Fruit fly (Drosophila melanogaster) whole organism, larva: ENCODE data around the gene CCAP-R.

Experiments
- noc ChIP-seq: fragments of 200-800 bp; sonication (Bioruptor generic); optimal IDR thresholded peaks from 3 replicates; lab custom pipeline; 2019; ENCODE audit warnings: missing biosample characterization, mild to moderate bottlenecking, missing genetic modification characterization, moderate library complexity

CCAP-R gene

DNA sequence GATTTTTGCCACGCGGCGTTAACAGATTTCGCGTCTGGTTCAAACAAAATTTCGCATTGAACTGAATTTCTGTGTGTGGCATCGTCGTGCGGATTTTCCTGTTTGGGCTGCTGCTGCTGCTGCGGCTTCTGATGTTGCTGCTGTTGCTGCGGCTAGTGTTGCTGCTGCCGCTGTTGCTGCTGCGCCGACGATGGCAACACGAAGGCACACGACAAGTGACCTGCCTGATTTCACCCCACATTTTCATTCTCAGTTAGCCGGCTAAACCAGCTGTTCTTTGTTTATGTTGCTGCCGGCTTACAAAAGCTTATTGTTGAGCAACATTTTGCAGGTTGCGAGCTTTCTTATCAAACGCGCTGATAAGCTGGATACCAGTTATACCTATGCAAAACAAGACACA lies at the start of gene CCAP-R:
CCAP-R (minus strand) TSS at position 179 of the 400 bp plus-strand sequence.
- no peak for TF ChIP-seq noc (tag; lab: Kevin White, UChicago)

DNA sequence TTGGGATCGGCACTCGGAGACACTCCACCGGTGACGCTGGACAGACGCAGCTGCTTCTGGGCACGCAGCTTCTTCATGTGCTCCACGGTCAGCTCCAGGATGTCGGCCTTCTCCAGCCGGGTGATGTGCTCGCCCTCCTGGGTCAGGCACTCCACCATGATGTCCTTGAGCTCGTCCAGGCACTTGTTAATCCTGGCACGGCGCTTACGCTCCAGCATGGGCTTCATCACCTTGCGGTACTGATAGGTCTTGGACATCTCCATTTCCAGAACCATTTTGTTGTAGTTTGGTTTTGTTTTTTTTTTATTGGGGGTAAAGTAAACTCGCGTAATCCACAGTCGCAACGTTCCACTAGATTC lies 49.5 kb upstream of the CCAP-R start:
- no peak for TF ChIP-seq noc (tag; lab: Kevin White, UChicago)

DNA sequence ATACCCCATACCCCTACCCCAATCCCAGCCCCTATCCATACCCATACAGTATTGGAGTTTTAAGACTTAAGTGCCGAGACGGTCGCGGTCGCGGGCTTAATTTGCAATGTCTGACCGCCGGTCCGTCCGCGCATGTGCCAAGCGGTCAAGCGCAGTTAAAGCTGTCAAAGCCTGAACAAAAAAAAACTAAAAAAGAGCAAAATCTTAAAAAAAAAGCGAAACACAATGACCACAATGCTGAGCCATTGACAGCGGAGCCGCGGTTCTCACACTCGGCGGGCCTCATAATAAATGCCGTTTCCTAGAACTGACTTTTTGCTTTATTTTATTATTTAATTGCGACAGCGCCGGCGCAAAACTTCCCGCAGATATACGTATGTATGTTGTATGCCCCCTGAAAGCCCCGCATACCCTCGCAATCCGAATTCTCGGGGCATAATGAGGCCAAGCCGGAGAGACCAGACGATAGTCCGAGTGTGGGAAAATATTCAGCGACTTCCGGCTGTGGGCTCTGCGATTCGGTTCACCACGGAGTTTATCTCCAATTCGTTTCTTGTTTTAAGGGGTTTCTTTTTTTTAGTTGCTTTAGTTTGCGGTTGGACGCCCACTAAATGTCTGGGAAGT lies 48.4 kb upstream of the CCAP-R start:
- TF ChIP-seq noc (tag; lab: Kevin White, UChicago), result peak; percentile 16

DNA sequence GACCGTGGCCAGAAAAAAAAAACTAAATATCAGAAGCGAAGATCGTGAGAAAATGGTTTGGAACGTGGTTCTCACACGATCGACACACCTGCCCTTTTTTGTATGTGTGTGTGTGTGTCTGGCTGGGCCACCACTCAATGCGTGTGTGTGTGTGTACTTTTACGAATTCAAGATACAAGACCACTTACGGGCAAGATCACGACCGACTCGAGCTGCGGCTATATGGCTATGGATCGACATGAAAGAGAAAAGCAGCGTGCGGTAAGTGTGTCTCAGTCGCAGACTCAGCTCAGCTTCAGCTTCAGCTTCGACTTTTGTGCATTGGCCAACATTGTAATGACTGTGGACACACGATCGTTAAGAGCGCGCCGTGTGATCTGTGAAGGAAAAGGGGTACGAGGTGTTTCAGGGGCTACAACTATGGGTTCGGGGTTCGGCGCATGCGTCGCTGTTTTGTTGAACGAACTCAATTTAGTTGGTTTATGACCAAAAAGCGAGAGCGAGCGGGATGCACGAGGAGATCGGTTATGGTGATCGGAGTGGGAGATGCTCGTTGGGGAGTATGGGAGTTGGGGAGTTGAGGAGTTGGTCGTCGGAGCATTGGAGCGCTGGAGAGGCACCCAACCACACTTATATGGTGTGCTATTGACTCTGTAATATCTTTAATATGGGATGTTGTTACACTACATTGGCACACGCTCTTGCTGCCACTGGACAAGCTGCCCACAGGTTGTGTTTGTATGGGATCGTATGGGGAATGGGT lies 46.7 kb upstream of the CCAP-R start:
- TF ChIP-seq noc (tag; lab: Kevin White, UChicago), result no peak

DNA sequence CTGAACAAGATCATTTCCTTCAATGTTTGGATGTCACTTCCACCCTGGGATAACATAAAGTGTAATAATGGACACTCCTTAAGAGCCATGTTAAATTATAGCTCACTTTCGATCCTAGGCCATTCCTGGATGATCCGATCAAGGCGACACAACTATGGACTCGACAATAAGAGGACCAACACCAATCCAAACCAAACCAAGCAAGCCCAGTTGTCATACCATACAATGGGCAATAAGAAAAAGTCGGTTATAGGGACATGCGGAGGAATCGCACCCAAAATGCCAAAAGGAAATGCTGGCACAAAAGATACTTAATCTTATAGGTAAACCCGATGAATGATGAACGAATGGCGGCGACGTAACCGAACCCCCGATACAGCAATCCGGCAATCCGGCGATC lies 46.0 kb upstream of the CCAP-R start:
- TF ChIP-seq noc (tag; lab: Kevin White, UChicago), result no peak

DNA sequence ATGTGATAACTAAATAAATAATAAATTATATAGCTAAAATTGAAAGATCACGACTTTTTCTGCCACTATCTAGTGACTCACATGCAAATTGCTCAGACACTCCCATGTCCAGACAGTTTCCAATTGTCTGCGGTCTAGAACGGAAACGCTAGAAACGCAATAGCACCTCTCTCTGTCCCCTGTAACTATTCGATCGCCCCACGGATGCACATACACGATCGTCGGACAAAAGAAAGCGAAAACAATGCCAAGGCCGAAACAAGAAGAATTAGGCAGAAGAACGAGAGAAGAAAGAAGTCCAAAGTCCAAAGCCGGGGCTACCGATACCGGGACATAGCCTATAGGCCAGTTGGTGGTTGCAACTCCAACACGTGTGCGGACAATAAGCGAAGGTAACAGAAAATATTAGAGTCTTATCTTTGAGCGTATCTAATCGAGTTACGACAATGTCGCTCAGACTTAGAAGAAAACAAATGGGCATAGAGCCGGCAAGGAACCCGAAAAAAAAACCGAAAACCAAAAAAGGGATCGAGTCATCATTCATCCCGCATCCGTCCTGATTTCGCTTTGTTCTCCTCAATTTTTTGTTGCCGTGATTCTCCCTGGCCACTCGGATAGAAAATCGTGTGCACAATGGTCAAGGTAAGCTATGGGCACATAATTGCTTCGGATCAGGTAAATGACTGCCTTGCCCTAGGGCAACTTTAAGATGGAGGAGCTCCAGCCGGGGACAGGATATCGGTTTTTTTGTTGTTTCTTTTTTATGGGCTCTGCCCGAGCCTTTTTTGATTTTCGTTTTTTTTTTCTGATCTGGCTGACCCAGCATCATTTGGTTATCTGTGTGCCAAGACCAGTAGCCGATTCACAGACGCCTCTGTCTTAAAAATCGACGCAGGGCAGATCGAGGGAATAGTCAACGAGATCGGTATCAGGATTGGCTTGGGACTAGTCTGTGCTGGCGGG lies 44.9 kb upstream of the CCAP-R start:
- TF ChIP-seq noc (tag; lab: Kevin White, UChicago), result no peak

DNA sequence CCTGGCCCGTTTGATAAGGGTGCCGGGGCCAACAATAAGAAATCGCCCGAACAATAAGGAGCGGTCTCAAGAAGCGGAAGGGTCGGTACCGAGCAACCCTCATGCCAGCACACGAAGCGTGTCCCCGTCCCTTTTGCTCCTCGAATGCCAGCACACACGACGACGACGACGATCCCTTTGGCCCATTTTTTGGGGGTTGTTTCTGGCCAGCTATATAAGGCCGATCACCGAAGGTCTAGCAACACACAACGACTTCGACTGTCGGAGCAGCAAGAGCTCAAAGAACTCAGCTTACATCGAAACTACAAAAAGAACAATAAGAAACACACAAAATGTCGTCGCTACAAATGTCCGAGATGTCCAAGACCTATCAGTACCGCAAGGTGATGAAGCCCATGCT lies 43.5 kb upstream of the CCAP-R start:
- TF ChIP-seq noc (tag; lab: Kevin White, UChicago), result no peak

DNA sequence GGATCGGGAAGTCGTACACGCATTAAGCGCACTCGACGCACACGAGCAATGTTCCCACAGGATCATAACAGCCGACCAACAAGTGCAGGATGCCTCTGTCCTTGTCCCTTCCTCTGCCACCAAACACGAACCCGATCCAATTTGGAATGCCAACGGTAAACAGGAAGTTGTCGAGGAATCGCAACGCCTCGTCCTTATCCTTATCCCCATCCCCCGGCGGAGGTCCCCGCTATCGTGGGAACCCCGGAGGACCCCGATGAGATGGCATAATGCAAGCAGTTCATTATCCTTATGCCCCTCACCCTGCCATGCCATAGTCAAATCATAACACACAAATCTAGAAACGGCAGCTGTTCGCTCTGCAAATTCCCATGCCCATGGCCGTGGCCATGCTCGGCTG lies 43.1 kb upstream of the CCAP-R start:
- TF ChIP-seq noc (tag; lab: Kevin White, UChicago), result no peak

DNA sequence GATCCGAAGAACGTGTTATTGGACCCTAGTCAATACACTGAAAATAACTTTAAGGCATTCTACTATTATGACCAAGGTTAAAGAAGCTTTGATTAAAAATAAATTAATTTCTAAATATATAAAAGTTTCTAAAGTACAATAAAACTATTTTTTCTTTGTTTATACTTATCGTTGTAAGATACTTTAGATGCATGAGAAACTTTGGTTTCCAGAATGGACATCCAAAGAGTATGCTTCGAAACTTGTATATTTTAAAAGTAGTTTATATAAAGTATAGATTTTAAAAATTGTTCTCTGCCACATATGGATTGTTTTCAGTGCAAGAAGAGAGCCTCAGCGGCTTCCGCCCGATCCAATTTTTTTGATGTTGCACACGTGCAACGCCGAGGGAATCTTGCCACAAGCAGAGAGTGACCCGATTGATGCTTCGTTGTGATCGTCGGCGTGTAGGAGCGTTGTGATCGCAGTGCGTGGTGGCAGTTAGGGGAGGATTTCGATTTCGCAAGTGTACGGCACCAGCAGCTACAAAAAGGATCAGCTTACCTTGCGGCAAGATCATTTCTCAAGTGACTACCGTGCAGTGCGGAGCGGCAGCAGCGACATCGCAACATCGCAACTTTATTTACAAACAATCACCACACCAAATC lies 41.1 kb upstream of the CCAP-R start:
- TF ChIP-seq noc (tag; lab: Kevin White, UChicago), result no peak

DNA sequence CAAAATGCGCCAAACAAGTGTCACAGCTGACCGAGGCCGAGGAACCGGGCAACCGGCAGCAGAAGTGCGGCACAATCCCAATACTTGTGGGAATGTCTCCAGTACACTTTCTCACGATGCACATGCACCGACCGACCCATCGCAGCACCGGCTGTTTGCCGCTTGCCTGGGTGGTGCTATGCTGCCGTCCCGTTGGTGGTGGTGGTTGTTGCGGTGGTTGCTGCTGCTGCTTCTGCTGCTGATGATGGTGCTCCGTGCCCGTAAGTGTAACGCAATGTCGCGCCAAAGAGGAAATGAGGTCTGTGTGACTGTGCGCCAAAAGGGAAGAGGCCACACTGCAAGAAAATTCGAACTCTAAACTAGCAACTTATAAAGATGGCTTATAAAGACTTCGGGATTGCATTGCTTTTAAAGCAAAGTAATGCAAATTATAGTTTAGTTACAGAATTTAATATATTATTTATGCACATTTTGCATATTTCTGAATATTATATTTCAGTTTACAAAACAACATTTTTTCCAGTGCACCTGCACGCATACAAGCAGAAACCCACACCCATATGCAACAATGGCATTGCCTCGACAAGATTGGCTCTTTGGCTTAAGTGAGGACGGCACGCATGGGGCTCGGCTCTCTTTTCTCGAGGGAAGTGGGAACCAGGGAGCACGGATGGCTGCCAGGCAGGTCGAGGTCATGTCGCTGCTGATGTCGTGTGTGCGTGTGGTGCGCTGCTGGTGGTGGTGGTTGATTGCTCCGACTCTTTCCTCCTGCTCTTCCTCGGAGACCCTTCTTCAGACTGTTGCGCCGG lies 40.3 kb upstream of the CCAP-R start, which contains the start of gene CG43116:
CG43116 (minus strand) TSS at position 800 of the 809 bp plus-strand sequence.
- no peak for TF ChIP-seq noc (tag; lab: Kevin White, UChicago)

DNA sequence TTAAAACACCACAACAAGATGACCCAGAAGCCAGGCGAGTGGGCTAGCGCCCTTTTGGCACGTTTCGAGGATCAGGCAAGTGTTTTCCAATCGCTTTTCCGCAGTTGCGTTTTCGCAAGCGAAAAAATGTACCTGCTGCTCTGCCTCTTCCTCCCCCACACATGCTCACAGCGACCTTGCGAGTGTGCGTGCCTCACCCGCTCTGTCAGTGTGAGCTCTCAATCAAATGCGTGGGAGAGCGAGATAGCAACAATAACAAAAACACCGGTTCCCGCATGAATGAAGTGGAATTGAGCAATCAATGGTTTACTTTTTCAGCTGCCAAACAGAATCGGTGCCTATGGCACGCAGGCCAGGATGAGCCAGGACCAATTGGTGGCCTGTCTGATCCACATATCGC lies 27.2 kb upstream of the CCAP-R start:
- TF ChIP-seq noc (tag; lab: Kevin White, UChicago), result no peak

DNA sequence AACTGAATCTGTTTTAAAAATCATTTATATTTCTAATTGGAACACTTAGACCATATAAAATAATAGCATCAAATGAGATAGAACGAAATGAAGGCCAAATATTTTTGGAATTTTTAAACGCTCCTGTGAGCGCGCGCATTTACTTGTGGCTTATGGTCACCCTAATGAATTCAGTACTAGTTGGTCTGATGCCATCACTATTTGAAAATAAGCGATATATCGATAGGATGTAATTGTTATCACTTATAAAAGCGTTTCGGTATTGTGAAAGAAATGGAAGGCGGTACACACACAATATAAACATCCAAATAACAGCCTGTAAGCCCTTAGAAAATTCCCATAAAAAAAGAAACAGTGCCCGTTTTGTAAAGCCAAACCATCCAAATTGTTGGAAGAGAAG lies 26.7 kb upstream of the CCAP-R start, which contains the start of gene Nf1:
Nf1 (plus strand) TSS at position 280 of the 400 bp plus-strand sequence.
- no peak for TF ChIP-seq noc (tag; lab: Kevin White, UChicago)

DNA sequence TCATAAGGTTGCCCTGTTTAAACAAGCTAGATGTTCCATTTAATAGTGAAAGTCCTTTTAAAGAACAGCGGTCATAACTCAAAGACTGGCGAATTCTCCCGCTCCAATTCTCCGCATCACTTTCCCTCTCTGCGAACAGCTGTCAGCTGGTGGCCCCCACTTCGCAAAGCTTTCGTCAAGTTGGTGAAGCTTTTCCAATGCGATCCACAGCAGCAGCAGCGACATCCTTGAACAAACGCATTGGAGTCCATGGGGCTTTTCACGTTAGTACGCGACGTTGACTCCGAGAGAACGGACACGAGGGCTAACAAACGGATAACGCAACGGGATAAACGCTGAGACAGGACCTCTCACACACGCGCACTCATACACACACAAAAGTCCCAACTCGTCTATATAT lies 13.7 kb upstream of the CCAP-R start, which contains the start of gene fid:
fid (plus strand) TSS at position 301 of the 400 bp plus-strand sequence.
- no peak for TF ChIP-seq noc (tag; lab: Kevin White, UChicago)

DNA sequence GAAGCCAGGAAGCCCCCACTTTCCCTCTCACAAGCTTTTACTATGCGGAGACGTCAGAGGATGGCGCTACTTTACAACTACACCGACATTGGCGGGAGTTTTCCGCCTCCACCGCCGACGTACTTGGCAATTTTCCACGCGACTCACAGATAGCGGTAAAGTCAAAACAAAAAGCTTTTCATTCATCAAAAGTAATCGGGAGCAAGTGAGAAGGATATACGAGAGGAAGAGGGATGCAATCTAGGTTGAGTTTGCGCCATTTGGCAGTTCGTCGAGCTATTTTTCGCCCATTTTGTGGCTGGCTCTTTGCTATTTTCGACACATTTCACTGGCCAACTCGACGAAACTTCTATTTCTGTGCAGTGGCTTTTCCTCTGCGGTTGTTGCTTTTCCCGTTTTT lies 12.8 kb upstream of the CCAP-R start:
- TF ChIP-seq noc (tag; lab: Kevin White, UChicago), result no peak
